Worm (Caenorhabditis elegans) whole organism, L4 larva: ENCODE data around the gene egg-1.

Source experiments
- ZK546.5 ChIP-seq, 2 experiments: sonication (generic microtip); optimal IDR thresholded peaks; 2 replicates each; lab custom pipeline; 2017; ENCODE audit warnings: missing biosample characterization in 2 of 2, missing genetic modification characterization in 2 of 2
- nhr-6 ChIP-seq: fragments of 150-350 bp; optimal IDR thresholded peaks from 2 replicates; lab custom pipeline; 2014; ENCODE audit warnings: missing biosample characterization, missing genetic modification characterization
- unc-62 ChIP-seq, 3 experiments: fragments of 150-350 bp in 1 of 3; sonication (generic microtip); optimal IDR thresholded peaks in 2 of 3; peaks in 1 of 3; 1 replicate in 1 of 3; 2 replicates in 2 of 3; lab custom pipeline; 2014 to 2017; ENCODE audit warnings: missing biosample characterization in 3 of 3, missing genetic modification characterization in 3 of 3, missing genetic modification reagents in 3 of 3, missing genotype in 1 of 3

ce11 chrIII:5701491-5701890, 26.5 kb upstream of the egg-1 start:
- TF ChIP-seq nhr-6 (tag; lab: Kevin White, UChicago) (no peak), unc-62 (GFP tag; optimal IDR thresholded peaks at IDR 0.05 in 1 of 2; lab: Kevin White, UChicago) (no peak), unc-62 (tag; optimal IDR thresholded peaks at IDR 0.05; lab: Kevin White, UChicago) (no peak), ZK546.5 (tag; optimal IDR thresholded peaks at IDR 0.05; lab: Kevin White, UChicago) (no peak)
